Worm (Caenorhabditis elegans) whole organism, L4 larva: ENCODE measurements around the gene atg-10.

Experiments used
- attf-4 ChIP-seq: sonication (generic microtip); optimal IDR thresholded peaks from 3 replicates; lab custom pipeline; 2017; ENCODE audit warnings: missing biosample characterization, missing genetic modification characterization
- dmd-8 ChIP-seq: fragments of 200-800 bp; sonication (Bioruptor generic); IDR thresholded peaks from 2 replicates; pipeline ENCODE4 v1.3.6; 2022; ENCODE audit warnings: missing genetic modification characterization, missing compliant biosample characterization
- fkh-10 ChIP-seq: fragments of 150-350 bp; optimal IDR thresholded peaks from 2 replicates; lab custom pipeline; 2014; ENCODE audit warnings: missing biosample characterization, missing genetic modification reagents, missing genetic modification characterization
- jun-1 ChIP-seq: fragments of 150-350 bp; optimal IDR thresholded peaks from 2 replicates; lab custom pipeline; 2014; ENCODE audit warnings: missing biosample characterization, missing genetic modification reagents, missing genetic modification characterization
- lin-13 ChIP-seq: fragments of 150-350 bp; optimal IDR thresholded peaks from 2 replicates; lab custom pipeline; 2014; ENCODE audit warnings: missing biosample characterization, missing genetic modification reagents, missing genetic modification characterization
- lir-3 ChIP-seq: sonication (generic microtip); optimal IDR thresholded peaks from 2 replicates; lab custom pipeline; 2016; ENCODE audit warnings: mild to moderate bottlenecking, missing genetic modification characterization, missing compliant biosample characterization
- mep-1 ChIP-seq: fragments of 150-350 bp; sonication (generic microtip); optimal IDR thresholded peaks from 3 replicates; lab custom pipeline; 2014; ENCODE audit warnings: missing biosample characterization, missing genetic modification characterization
- nhr-237 ChIP-seq: sonication (generic microtip); optimal IDR thresholded peaks from 2 replicates; lab custom pipeline; 2017; ENCODE audit warnings: missing biosample characterization, missing genetic modification characterization
- nhr-76 ChIP-seq: fragments of 150-350 bp; optimal IDR thresholded peaks from 2 replicates; lab custom pipeline; 2014; ENCODE audit warnings: missing biosample characterization, missing genetic modification characterization
- skn-1 ChIP-seq: fragments of 150-350 bp; optimal IDR thresholded peaks from 2 replicates; lab custom pipeline; 2014; ENCODE audit warnings: missing biosample characterization, missing genetic modification characterization
- unc-39 ChIP-seq: sonication (generic microtip); optimal IDR thresholded peaks from 2 replicates; lab custom pipeline; 2017; ENCODE audit warnings: missing biosample characterization, missing genetic modification characterization
- unc-62 ChIP-seq, 3 experiments: fragments of 150-350 bp in 1 of 3; sonication (generic microtip); optimal IDR thresholded peaks in 2 of 3; peaks in 1 of 3; 1 replicate in 1 of 3; 2 replicates in 2 of 3; lab custom pipeline; 2014 to 2017; ENCODE audit warnings: missing biosample characterization in 3 of 3, missing genetic modification characterization in 3 of 3, missing genetic modification reagents in 3 of 3, missing genotype in 1 of 3
- vab-7 ChIP-seq: fragments of 200-800 bp; sonication (Bioruptor generic); IDR thresholded peaks from 2 replicates; pipeline ENCODE4 v1.3.6; 2022; ENCODE audit warnings: missing genetic modification reagents, missing genetic modification characterization, missing compliant biosample characterization

DNA sequence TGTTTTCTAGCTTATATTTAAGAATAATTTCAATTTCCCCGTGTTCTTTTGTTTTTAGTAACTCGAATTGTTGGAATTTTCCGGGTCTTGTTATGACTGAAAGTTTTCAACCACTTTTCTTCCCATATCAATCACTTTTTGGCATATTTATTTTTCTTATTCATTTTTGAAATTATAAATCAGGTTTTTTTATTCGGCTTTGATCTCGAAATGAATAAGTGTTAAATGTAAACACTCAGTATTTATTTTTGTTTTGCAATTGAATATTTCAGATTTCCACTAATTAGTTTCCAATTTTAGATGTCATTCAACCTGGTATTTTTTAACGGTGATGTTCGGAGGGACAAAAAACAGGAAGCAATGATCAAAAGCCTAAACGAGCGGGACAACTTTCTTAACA, 5.6 kb downstream of the atg-10 start, which contains the start of gene etc-1:
- no peak for TF ChIP-seq fkh-10
- TF ChIP-seq lir-3 (tag; lab: Kevin White, UChicago), result no peak
- no peak for TF ChIP-seq jun-1 (tag; lab: Kevin White, UChicago)
- no peak for TF ChIP-seq mep-1 (tag; lab: Kevin White, UChicago)
- no peak for TF ChIP-seq lin-13 (GFP tag; lab: Kevin White, UChicago)
- no peak for TF ChIP-seq dmd-8 (GFP tag; lab: Robert Waterston, UW)
- TF ChIP-seq unc-62 (GFP tag; optimal IDR thresholded peaks at IDR 0.05 in 1 of 2; lab: Kevin White, UChicago), result peak in 1 of 2 experiments; percentile 34
- no peak for TF ChIP-seq unc-62 (tag; optimal IDR thresholded peaks at IDR 0.05; lab: Kevin White, UChicago)
- TF ChIP-seq skn-1, result no peak
- TF ChIP-seq nhr-76, result no peak
- no peak for TF ChIP-seq attf-4
- no peak for TF ChIP-seq nhr-237 (tag; lab: Kevin White, UChicago)
- TF ChIP-seq vab-7, result no peak
- TF ChIP-seq unc-39 (tag; lab: Kevin White, UChicago), result no peak
